Worm (Caenorhabditis elegans) whole organism, L4/young adult: ENCODE measurements around the gene clec-218.

ENCODE experiments used
- W03F9.2 ChIP-seq: fragments of 150-350 bp; optimal IDR thresholded peaks from 2 replicates; lab custom pipeline; 2014; ENCODE audit warnings: missing biosample characterization, missing genetic modification characterization
- dao-5 ChIP-seq: sonication (generic microtip); optimal IDR thresholded peaks from 2 replicates; lab custom pipeline; 2016; ENCODE audit warnings: missing genotype, missing genetic modification characterization, moderate library complexity, missing compliant biosample characterization
- him-1 ChIP-seq: sonication (generic microtip); optimal IDR thresholded peaks from 2 replicates; lab custom pipeline; 2016; ENCODE audit warnings: missing genotype, missing genetic modification reagents, missing genetic modification characterization, missing compliant biosample characterization

- TF ChIP-seq dao-5 (tag; lab: Kevin White, UChicago): no peak
- no peak for TF ChIP-seq W03F9.2 (tag; lab: Kevin White, UChicago)
- no peak for TF ChIP-seq him-1 (tag; lab: Kevin White, UChicago)
Measured at ce11 chrV:8311210-8311609, 3.5 kb downstream of the clec-218 start, which contains the start of gene W02D7.12.
